Worm (Caenorhabditis elegans) whole organism, L3 larva: ENCODE results near the gene lbp-9.

Source experiments
- ama-1 ChIP-seq: fragments of 150-350 bp; optimal IDR thresholded peaks from 2 replicates; lab custom pipeline; 2018
- ceh-82 ChIP-seq: fragments of 150-350 bp; optimal IDR thresholded peaks from 2 replicates; lab custom pipeline; 2014; ENCODE audit warnings: missing biosample characterization, missing genetic modification characterization
- daf-12 ChIP-seq: fragments of 150-350 bp; optimal IDR thresholded peaks from 2 replicates; lab custom pipeline; 2014; ENCODE audit warnings: missing biosample characterization, missing genetic modification reagents, missing genetic modification characterization
- eor-1 ChIP-seq, 2 experiments: fragments of 150-350 bp; optimal IDR thresholded peaks; 2 replicates each; lab custom pipeline; 2014 to 2018; ENCODE audit warnings: missing biosample characterization in 2 of 2, missing genetic modification characterization in 2 of 2
- fos-1 ChIP-seq: fragments of 150-350 bp; optimal IDR thresholded peaks from 2 replicates; lab custom pipeline; 2014; ENCODE audit warnings: missing biosample characterization, missing genetic modification characterization
- hmg-11 ChIP-seq: sonication (generic microtip); optimal IDR thresholded peaks from 2 replicates; lab custom pipeline; 2016; ENCODE audit warnings: missing genetic modification characterization, missing compliant biosample characterization
- lin-15B ChIP-seq: fragments of 150-350 bp; optimal IDR thresholded peaks from 2 replicates; lab custom pipeline; 2014; ENCODE audit warnings: missing biosample characterization, missing genetic modification characterization
- nfya-1 ChIP-seq: sonication (generic microtip); optimal IDR thresholded peaks from 2 replicates; lab custom pipeline; 2017; ENCODE audit warnings: missing genetic modification characterization, mild to moderate bottlenecking, missing compliant biosample characterization, antibody characterized with exemption, moderate library complexity; ENCODE audit not compliant: insufficient read depth
- nhr-11 ChIP-seq: fragments of 150-350 bp; optimal IDR thresholded peaks from 2 replicates; lab custom pipeline; 2014; ENCODE audit warnings: missing biosample characterization, missing genetic modification characterization
- snpc-4 ChIP-seq: fragments of 150-350 bp; optimal IDR thresholded peaks from 2 replicates; lab custom pipeline; 2014; ENCODE audit warnings: missing biosample characterization, missing genetic modification characterization
- unc-39 ChIP-seq: sonication (generic microtip); optimal IDR thresholded peaks from 4 replicates; lab custom pipeline; 2017; ENCODE audit warnings: missing biosample characterization, missing genetic modification characterization
- ztf-11 ChIP-seq: fragments of 150-350 bp; optimal IDR thresholded peaks from 2 replicates; lab custom pipeline; 2014; ENCODE audit warnings: missing biosample characterization, missing genetic modification characterization
- ztf-4 ChIP-seq: fragments of 150-350 bp; optimal IDR thresholded peaks from 2 replicates; lab custom pipeline; 2014; ENCODE audit warnings: missing biosample characterization, missing genetic modification characterization

DNA sequence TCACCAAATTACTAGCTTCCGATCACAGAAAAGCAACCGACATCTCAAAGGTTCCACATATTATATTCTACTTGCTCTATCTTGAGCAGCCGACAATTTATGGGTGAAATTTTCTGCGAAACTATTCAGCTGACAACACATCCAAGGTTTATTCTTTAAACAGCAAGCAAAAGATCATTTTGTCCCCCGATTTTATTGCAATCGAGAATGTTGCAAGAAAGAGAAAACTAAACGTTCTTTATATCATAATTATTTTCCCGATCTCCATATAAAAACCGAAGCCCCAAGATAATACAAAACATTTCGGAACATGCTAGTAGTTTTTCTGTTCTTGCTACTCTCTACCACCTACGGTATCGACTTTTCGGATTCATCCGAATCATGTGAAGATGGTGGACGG, 27.5 kb downstream of the lbp-9 start, which contains the start of gene clec-207:
- TF ChIP-seq lin-15B (tag; lab: Kevin White, UChicago) (no peak), ztf-11 (no peak), hmg-11 (tag; lab: Kevin White, UChicago) (no peak), nfya-1 (no peak), unc-39 (tag; lab: Kevin White, UChicago) (no peak), ztf-4 (tag; lab: Kevin White, UChicago) (no peak), eor-1 (tag; optimal IDR thresholded peaks at IDR 0.05; lab: Kevin White, UChicago) (no peak), fos-1 (tag; lab: Kevin White, UChicago) (no peak), daf-12 (tag; lab: Kevin White, UChicago) (no peak), ama-1 (lab: Kevin White, UChicago) (no peak), snpc-4 (tag; lab: Kevin White, UChicago) (no peak), ceh-82 (no peak), nhr-11 (no peak)
